Worm (Caenorhabditis elegans) whole organism, L4 larva: ENCODE results near the gene clh-5.
A peak's percentile ranks its signal among the peaks of the same experiment; 100 is the strongest.

Experiments
- T26A8.4 ChIP-seq: fragments of 200-800 bp; sonication (Bioruptor generic); IDR thresholded peaks from 2 replicates; pipeline ENCODE4 v1.3.6; 2022; ENCODE audit warnings: missing genetic modification characterization, missing compliant biosample characterization
- ZK546.5 ChIP-seq, 2 experiments: sonication (generic microtip); optimal IDR thresholded peaks; 2 replicates each; lab custom pipeline; 2017; ENCODE audit warnings: missing biosample characterization in 2 of 2, missing genetic modification characterization in 2 of 2
- ama-1 ChIP-seq: fragments of 150-350 bp; optimal IDR thresholded peaks from 2 replicates; lab custom pipeline; 2014; ENCODE audit warnings: inconsistent platforms, mixed read lengths
- ceh-20 ChIP-seq: fragments of 200-800 bp; sonication (Bioruptor generic); IDR thresholded peaks from 2 replicates; pipeline ENCODE4 v1.3.6; 2022; ENCODE audit warnings: missing genetic modification reagents, missing genetic modification characterization, missing compliant biosample characterization
- dmd-8 ChIP-seq: fragments of 200-800 bp; sonication (Bioruptor generic); IDR thresholded peaks from 2 replicates; pipeline ENCODE4 v1.3.6; 2022; ENCODE audit warnings: missing genetic modification characterization, missing compliant biosample characterization
- dpl-1 ChIP-seq: fragments of 150-350 bp; optimal IDR thresholded peaks from 2 replicates; lab custom pipeline; 2014; ENCODE audit warnings: missing biosample characterization, missing genetic modification reagents, missing genetic modification characterization
- lin-13 ChIP-seq: fragments of 150-350 bp; optimal IDR thresholded peaks from 2 replicates; lab custom pipeline; 2014; ENCODE audit warnings: missing biosample characterization, missing genetic modification reagents, missing genetic modification characterization
- lin-15B ChIP-seq: fragments of 150-350 bp; sonication (generic microtip); optimal IDR thresholded peaks from 3 replicates; lab custom pipeline; 2014; ENCODE audit warnings: missing biosample characterization, missing genetic modification characterization
- mdl-1 ChIP-seq, 2 experiments: fragments of 150-350 bp in 1 of 2; sonication (generic microtip) in 1 of 2; optimal IDR thresholded peaks; 2 replicates each; lab custom pipeline; 2014 to 2017; ENCODE audit warnings: missing biosample characterization in 2 of 2, missing genetic modification characterization in 2 of 2
- nhr-237 ChIP-seq: sonication (generic microtip); optimal IDR thresholded peaks from 2 replicates; lab custom pipeline; 2017; ENCODE audit warnings: missing biosample characterization, missing genetic modification characterization
- nhr-28 ChIP-seq: fragments of 150-350 bp; optimal IDR thresholded peaks from 2 replicates; lab custom pipeline; 2014; ENCODE audit warnings: missing biosample characterization, missing genetic modification characterization
- saeg-2 ChIP-seq: fragments of 200-800 bp; sonication (Bioruptor generic); IDR thresholded peaks from 2 replicates; pipeline ENCODE4 v1.3.6; 2022; ENCODE audit warnings: missing genetic modification reagents, missing genetic modification characterization, missing compliant biosample characterization
- unc-39 ChIP-seq: sonication (generic microtip); optimal IDR thresholded peaks from 2 replicates; lab custom pipeline; 2017; ENCODE audit warnings: missing biosample characterization, missing genetic modification characterization

ce11 chrII:9108443-9108842 lies 10.0 kb upstream of the clh-5 start, which contains the start of gene dnj-23:
- TF ChIP-seq dmd-8 (GFP tag; lab: Robert Waterston, UW) = no peak
- TF ChIP-seq dpl-1 (GFP tag; lab: Kevin White, UChicago) = peak; percentile 74
- no peak for TF ChIP-seq ceh-20 (GFP tag; lab: Robert Waterston, UW)
- no peak for TF ChIP-seq nhr-237
- no peak for TF ChIP-seq saeg-2 (GFP tag; lab: Robert Waterston, UW)
- no peak for TF ChIP-seq ama-1
- no peak for TF ChIP-seq lin-13 (GFP tag; lab: Kevin White, UChicago)
- no peak for TF ChIP-seq lin-15B (tag; lab: Kevin White, UChicago)
- no peak for TF ChIP-seq ZK546.5 (tag; optimal IDR thresholded peaks at IDR 0.05; lab: Kevin White, UChicago)
- no peak for TF ChIP-seq T26A8.4 (GFP tag; lab: Robert Waterston, UW)
- no peak for TF ChIP-seq nhr-28
- TF ChIP-seq unc-39 (tag; lab: Kevin White, UChicago) = no peak
- TF ChIP-seq mdl-1 (tag; optimal IDR thresholded peaks at IDR 0.05; lab: Kevin White, UChicago) = no peak
